Worm (Caenorhabditis elegans): Measurements from ENCODE around the gene K09A9.8.

DNA sequence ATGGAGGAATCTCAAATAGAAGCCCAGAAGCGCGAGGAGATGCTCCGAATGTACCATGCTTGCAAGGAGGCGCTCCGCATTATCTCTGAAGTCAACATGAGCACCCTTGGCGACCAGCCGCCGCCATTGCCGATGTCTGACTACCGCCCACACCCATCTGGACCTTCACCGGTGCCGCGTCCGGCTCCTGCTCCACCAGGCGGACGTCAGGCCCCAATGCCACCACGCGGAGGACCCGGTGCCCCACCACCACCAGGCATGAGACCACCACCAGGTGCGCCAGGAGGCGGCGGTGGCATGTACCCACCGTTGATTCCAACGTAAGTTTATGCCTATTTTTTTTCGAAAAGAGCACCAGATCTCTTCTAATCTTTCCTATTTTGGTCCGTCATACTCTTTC is 25.0 kb downstream of the K09A9.8 start:
- TF ChIP-seq ceh-36 (tag; optimal IDR thresholded peaks at IDR 0.05), result no peak
- no peak for TF ChIP-seq ama-1 (optimal IDR thresholded peaks at IDR 0.05)
- no peak for TF ChIP-seq ets-7 (tag; optimal IDR thresholded peaks at IDR 0.05)
- no peak for TF ChIP-seq flt-1 (GFP tag; IDR thresholded peaks at IDR 0.05)
- no peak for TF ChIP-seq ceh-13 (GFP tag; optimal IDR thresholded peaks at IDR 0.05)
- no peak for TF ChIP-seq pes-1 (GFP tag; IDR thresholded peaks at IDR 0.05)
- no peak for TF ChIP-seq B0310.2 (tag; optimal IDR thresholded peaks at IDR 0.05)
- no peak for TF ChIP-seq F13C5.2 (tag; optimal IDR thresholded peaks at IDR 0.05)
- TF ChIP-seq hnd-1 (tag; optimal IDR thresholded peaks at IDR 0.05), result no peak
